Worm (Caenorhabditis elegans) whole organism, L2 larva: ENCODE measurements around the gene frpr-4.

Experiments used
- aly-2 ChIP-seq: fragments of 150-350 bp; optimal IDR thresholded peaks from 2 replicates; lab custom pipeline; 2014; ENCODE audit warnings: missing biosample characterization, missing genetic modification characterization
- nhr-12 ChIP-seq: fragments of 150-350 bp; optimal IDR thresholded peaks from 2 replicates; lab custom pipeline; 2014; ENCODE audit warnings: missing biosample characterization, missing genetic modification characterization

- TF ChIP-seq aly-2 (tag; lab: Kevin White, UChicago) (no peak), nhr-12 (tag; lab: Kevin White, UChicago) (no peak)
These were observed 35.7 kb upstream of the frpr-4 start for ce11 chrII:5291051-5291450.
